Worm (Caenorhabditis elegans): Measurements from ENCODE around the gene K01A12.3.

- TF ChIP-seq ama-1 (optimal IDR thresholded peaks at IDR 0.05) (no peak), ama-1 (GFP tag; optimal IDR thresholded peaks at IDR 0.05) (no peak), madf-8 (GFP tag; conservative IDR thresholded peaks at IDR 0.05) (no peak)
Observed at ce11 chrX:8660909-8661308, 35.9 kb upstream of the K01A12.3 start.

Measured in whole organism, young adult.